Fruit fly (Drosophila melanogaster): ENCODE results near the gene CG44194.

DNA sequence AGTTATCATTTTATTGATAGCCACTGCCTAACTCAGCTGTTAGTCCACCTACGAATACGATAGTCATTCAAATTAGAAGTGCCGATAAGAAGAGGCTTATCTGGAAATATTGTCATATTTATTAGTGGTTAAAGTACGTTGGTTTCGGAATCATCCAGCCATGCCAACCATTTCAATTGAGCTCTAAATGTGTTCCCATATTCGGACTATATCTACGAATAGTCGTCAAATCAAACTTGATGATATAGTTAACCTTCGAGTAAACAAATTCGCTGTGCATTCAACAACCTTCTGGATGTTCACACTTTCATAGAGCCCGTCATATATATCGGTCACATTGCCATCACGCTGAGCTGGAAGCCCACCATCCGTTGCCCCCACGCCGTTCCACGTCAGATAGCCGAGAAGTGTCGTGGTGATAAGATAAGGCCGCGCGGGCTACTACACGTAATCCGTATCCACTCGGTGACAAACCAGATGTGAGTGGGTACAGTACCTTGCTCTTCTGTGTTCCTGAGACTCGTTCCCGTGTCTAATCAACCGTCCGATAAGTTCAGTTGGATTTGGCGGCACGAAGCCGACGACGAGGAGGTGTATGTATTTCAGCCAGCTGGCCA is 20.9 kb upstream of the CG44194 start:
- no peak for TF ChIP-seq sv (GFP tag; optimal IDR thresholded peaks at IDR 0.05)
- no peak for TF ChIP-seq Jra (GFP tag; optimal IDR thresholded peaks at IDR 0.05)
- TF ChIP-seq brk (GFP tag; optimal IDR thresholded peaks at IDR 0.05), result no peak

Data from whole organism, wandering third instar larva.